Fruit fly (Drosophila melanogaster) whole organism, embryonic: ENCODE results near the gene Uba5.

Source experiments
- Antp ChIP-seq: fragments of 200-800 bp; sonication (Bioruptor generic); optimal IDR thresholded peaks from 3 replicates; lab custom pipeline; 2016; ENCODE audit warnings: missing biosample characterization, missing genetic modification characterization
- Blimp-1 ChIP-seq: fragments of 200-800 bp; sonication (Bioruptor generic); optimal IDR thresholded peaks from 3 replicates; lab custom pipeline; 2018; ENCODE audit warnings: missing biosample characterization, missing genetic modification characterization, mild to moderate bottlenecking, moderate library complexity, missing genetic modification reagents
- BtbVII ChIP-seq: fragments of 200-800 bp; sonication (Bioruptor generic); optimal IDR thresholded peaks from 3 replicates; lab custom pipeline; 2017; ENCODE audit warnings: missing biosample characterization, mild to moderate bottlenecking, missing genetic modification characterization
- CG1024 ChIP-seq: fragments of 200-800 bp; sonication (Bioruptor generic); IDR thresholded peaks from 2 replicates; pipeline ENCODE4 v1.3.6; 2022; ENCODE audit warnings: missing biosample characterization, missing genetic modification characterization
- CG10543 ChIP-seq: fragments of 200-800 bp; sonication (Bioruptor generic); optimal IDR thresholded peaks from 3 replicates; lab custom pipeline; 2017; ENCODE audit warnings: missing biosample characterization, mild to moderate bottlenecking, missing genetic modification characterization, moderate library complexity
- CG10979 ChIP-seq: fragments of 200-800 bp; sonication (Bioruptor generic); optimal IDR thresholded peaks from 2 replicates; lab custom pipeline; 2018; ENCODE audit warnings: missing biosample characterization, mild to moderate bottlenecking, missing genetic modification characterization, moderate library complexity
- CG11504 ChIP-seq: fragments of 200-800 bp; sonication (Bioruptor generic); optimal IDR thresholded peaks from 3 replicates; lab custom pipeline; 2019; ENCODE audit warnings: missing biosample characterization, mild to moderate bottlenecking, missing genetic modification characterization, moderate library complexity
- CG12236 ChIP-seq: fragments of 200-800 bp; sonication (Bioruptor generic); optimal IDR thresholded peaks from 2 replicates; lab custom pipeline; 2016; ENCODE audit warnings: missing biosample characterization, missing genetic modification characterization
- CG13424 ChIP-seq: fragments of 200-800 bp; sonication (Bioruptor generic); optimal IDR thresholded peaks from 2 replicates; lab custom pipeline; 2019; ENCODE audit warnings: missing biosample characterization, mild to moderate bottlenecking, missing genetic modification characterization, moderate library complexity
- CG14710 ChIP-seq: fragments of 200-800 bp; sonication (Bioruptor generic); optimal IDR thresholded peaks from 3 replicates; lab custom pipeline; 2019; ENCODE audit warnings: missing biosample characterization, mild to moderate bottlenecking, missing genetic modification characterization, moderate library complexity
- CG15073 ChIP-seq: fragments of 200-800 bp; sonication (Bioruptor generic); optimal IDR thresholded peaks from 2 replicates; lab custom pipeline; 2016; ENCODE audit warnings: missing biosample characterization, missing genetic modification characterization
- CG15269 ChIP-seq: fragments of 200-800 bp; sonication (Bioruptor generic); optimal IDR thresholded peaks from 2 replicates; lab custom pipeline; 2018; ENCODE audit warnings: missing biosample characterization, mild to moderate bottlenecking, missing genetic modification characterization, moderate library complexity
- CG15696 ChIP-seq: fragments of 200-800 bp; sonication (Bioruptor generic); optimal IDR thresholded peaks from 2 replicates; lab custom pipeline; 2019; ENCODE audit warnings: missing biosample characterization, mild to moderate bottlenecking, missing genetic modification characterization, moderate library complexity
- CG17568 ChIP-seq: fragments of 200-800 bp; sonication (Bioruptor generic); optimal IDR thresholded peaks from 2 replicates; lab custom pipeline; 2018; ENCODE audit warnings: missing biosample characterization, mild to moderate bottlenecking, missing genetic modification characterization, moderate library complexity
- CG17612 ChIP-seq: fragments of 200-800 bp; sonication (Bioruptor generic); IDR thresholded peaks from 2 replicates; pipeline ENCODE4 v1.3.6; 2022; ENCODE audit warnings: missing biosample characterization, missing genetic modification characterization
- CG30431 ChIP-seq: fragments of 200-800 bp; sonication (Bioruptor generic); optimal IDR thresholded peaks from 2 replicates; lab custom pipeline; 2017; ENCODE audit warnings: missing biosample characterization, missing genetic modification characterization
- CG32772 ChIP-seq: fragments of 200-800 bp; sonication (Bioruptor generic); IDR thresholded peaks from 2 replicates; pipeline ENCODE4 v1.3.6; 2022; ENCODE audit warnings: missing biosample characterization, missing genetic modification characterization
- CG33213 ChIP-seq: fragments of 200-800 bp; sonication (Bioruptor generic); optimal IDR thresholded peaks from 3 replicates; lab custom pipeline; 2016; ENCODE audit warnings: missing biosample characterization, missing genetic modification characterization
- CG7271 ChIP-seq: fragments of 200-800 bp; sonication (Bioruptor generic); optimal IDR thresholded peaks from 2 replicates; lab custom pipeline; 2018; ENCODE audit warnings: missing biosample characterization, mild to moderate bottlenecking, missing genetic modification characterization, moderate library complexity
- CG8089 ChIP-seq: fragments of 200-800 bp; sonication (Bioruptor generic); optimal IDR thresholded peaks from 3 replicates; lab custom pipeline; 2016; ENCODE audit warnings: missing biosample characterization, missing genetic modification characterization
- CG8281 ChIP-seq: fragments of 200-800 bp; sonication (Bioruptor generic); optimal IDR thresholded peaks from 2 replicates; lab custom pipeline; 2018; ENCODE audit warnings: missing biosample characterization, mild to moderate bottlenecking, missing genetic modification characterization, moderate library complexity
- CoRest ChIP-seq: fragments of 200-800 bp; sonication (Bioruptor generic); optimal IDR thresholded peaks from 3 replicates; lab custom pipeline; 2018; ENCODE audit warnings: missing biosample characterization, mild to moderate bottlenecking, missing genetic modification characterization, moderate library complexity
- Ets65A ChIP-seq: fragments of 200-800 bp; sonication (Bioruptor generic); peaks from one replicate; lab custom pipeline; 2016; ENCODE audit warnings: missing biosample characterization, missing genetic modification characterization
- HLH4C ChIP-seq: fragments of 200-800 bp; sonication (Bioruptor generic); IDR thresholded peaks from 3 replicates; pipeline ENCODE4 v1.3.6; 2022; ENCODE audit warnings: missing biosample characterization, missing genetic modification characterization; ENCODE audit not compliant: partially characterized antibody
- HLHmδ ChIP-seq: fragments of 200-800 bp; sonication (Bioruptor generic); optimal IDR thresholded peaks from 2 replicates; lab custom pipeline; 2018; ENCODE audit warnings: missing biosample characterization, mild to moderate bottlenecking, missing genetic modification characterization, moderate library complexity
- HmgZ ChIP-seq: fragments of 200-800 bp; sonication (Bioruptor generic); optimal IDR thresholded peaks from 2 replicates; lab custom pipeline; 2018; ENCODE audit warnings: missing biosample characterization, mild to moderate bottlenecking, missing genetic modification characterization
- Hmr ChIP-seq: fragments of 200-800 bp; sonication (Bioruptor generic); optimal IDR thresholded peaks from 3 replicates; lab custom pipeline; 2017; ENCODE audit warnings: mild to moderate bottlenecking, missing biosample characterization, missing genetic modification reagents, missing genetic modification characterization
- Lhr ChIP-seq: fragments of 200-800 bp; sonication (Bioruptor generic); optimal IDR thresholded peaks from 3 replicates; lab custom pipeline; 2017; ENCODE audit warnings: mild to moderate bottlenecking, missing biosample characterization, missing genetic modification reagents, missing genetic modification characterization
- Mad ChIP-seq: fragments of 200-800 bp; sonication (Bioruptor generic); optimal IDR thresholded peaks from 2 replicates; lab custom pipeline; 2016; ENCODE audit warnings: missing biosample characterization, missing genetic modification characterization
- Med ChIP-seq: fragments of 200-800 bp; sonication (Bioruptor generic); peaks from one replicate; lab custom pipeline; 2016; ENCODE audit warnings: missing biosample characterization, missing genetic modification characterization, mild to moderate bottlenecking, inconsistent platforms, moderate library complexity
- Mes4 ChIP-seq: fragments of 200-800 bp; sonication (Bioruptor generic); optimal IDR thresholded peaks from 2 replicates; lab custom pipeline; 2016; ENCODE audit warnings: missing biosample characterization, missing genetic modification characterization
- Nf-YA ChIP-seq: fragments of 200-800 bp; sonication (Bioruptor generic); IDR thresholded peaks from 2 replicates; pipeline ENCODE4 v1.3.6; 2022; ENCODE audit warnings: missing biosample characterization, missing genetic modification characterization
- Rfx ChIP-seq: fragments of 200-800 bp; sonication (Bioruptor generic); IDR thresholded peaks from 2 replicates; pipeline ENCODE4 v1.3.6; 2022; ENCODE audit warnings: missing biosample characterization, missing genetic modification characterization
- Rx ChIP-seq: fragments of 200-800 bp; sonication (Bioruptor generic); IDR thresholded peaks from 2 replicates; pipeline ENCODE4 v1.3.6; 2022; ENCODE audit warnings: missing biosample characterization, missing genetic modification characterization
- az2 ChIP-seq: fragments of 200-800 bp; sonication (Bioruptor generic); optimal IDR thresholded peaks from 3 replicates; lab custom pipeline; 2016; ENCODE audit warnings: missing biosample characterization, missing genetic modification characterization
- ci ChIP-seq: fragments of 200-800 bp; sonication (Bioruptor generic); IDR thresholded peaks from 3 replicates; pipeline ENCODE4 v1.3.6; 2022; ENCODE audit warnings: missing biosample characterization, missing genetic modification characterization
- crol ChIP-seq: fragments of 200-800 bp; sonication (Bioruptor generic); IDR thresholded peaks from 2 replicates; pipeline ENCODE4 v1.3.6; 2022; ENCODE audit warnings: missing biosample characterization, missing genetic modification characterization
- dmrt99B ChIP-seq: fragments of 200-800 bp; sonication (Bioruptor generic); optimal IDR thresholded peaks from 2 replicates; lab custom pipeline; 2018; ENCODE audit warnings: missing biosample characterization, mild to moderate bottlenecking, missing genetic modification characterization, moderate library complexity
- ewg ChIP-seq: fragments of 200-800 bp; sonication (Bioruptor generic); optimal IDR thresholded peaks from 3 replicates; lab custom pipeline; 2017; ENCODE audit warnings: mild to moderate bottlenecking, missing biosample characterization, missing genetic modification reagents, missing genetic modification characterization
- fru ChIP-seq: fragments of >200 bp; optimal IDR thresholded peaks from 2 replicates; lab custom pipeline; 2017
- fu2 ChIP-seq: fragments of 200-800 bp; sonication (Bioruptor generic); optimal IDR thresholded peaks from 2 replicates; lab custom pipeline; 2016; ENCODE audit warnings: missing biosample characterization, missing genetic modification characterization
- gem ChIP-seq: fragments of 200-800 bp; sonication (Bioruptor generic); optimal IDR thresholded peaks from 2 replicates; lab custom pipeline; 2019; ENCODE audit warnings: missing biosample characterization, mild to moderate bottlenecking, missing genetic modification characterization, moderate library complexity
- gro ChIP-seq: fragments of 200-800 bp; sonication (Bioruptor generic); optimal IDR thresholded peaks from 2 replicates; lab custom pipeline; 2016; ENCODE audit warnings: missing biosample characterization, missing genetic modification characterization
- oc ChIP-seq: fragments of 200-800 bp; sonication (Bioruptor generic); optimal IDR thresholded peaks from 2 replicates; lab custom pipeline; 2018; ENCODE audit warnings: missing biosample characterization, mild to moderate bottlenecking, missing genetic modification characterization, moderate library complexity
- pita ChIP-seq: fragments of 200-800 bp; sonication (Bioruptor generic); optimal IDR thresholded peaks from 2 replicates; lab custom pipeline; 2017; ENCODE audit warnings: missing biosample characterization, mild to moderate bottlenecking, missing genetic modification characterization
- sens ChIP-seq: fragments of 200-800 bp; sonication (Bioruptor generic); peaks from one replicate; lab custom pipeline; 2016; ENCODE audit warnings: missing biosample characterization, missing genetic modification characterization
- sisA ChIP-seq: fragments of 200-800 bp; sonication (Bioruptor generic); IDR thresholded peaks from 2 replicates; pipeline ENCODE4 v1.3.6; 2022; ENCODE audit warnings: missing biosample characterization, missing genetic modification characterization
- slp2 ChIP-seq: fragments of 200-800 bp; sonication (Bioruptor generic); optimal IDR thresholded peaks from 2 replicates; lab custom pipeline; 2016; ENCODE audit warnings: missing biosample characterization, missing genetic modification characterization
- tgo ChIP-seq: fragments of 200-800 bp; sonication (Bioruptor generic); IDR thresholded peaks from 3 replicates; pipeline ENCODE4 v1.3.6; 2022; ENCODE audit warnings: missing biosample characterization, missing genetic modification characterization
- vvl ChIP-seq: fragments of 200-800 bp; sonication (Bioruptor generic); IDR thresholded peaks from 2 replicates; pipeline ENCODE4 v1.3.6; 2022; ENCODE audit warnings: missing biosample characterization, missing genetic modification characterization
- wor ChIP-seq: fragments of 200-800 bp; sonication (Bioruptor generic); IDR thresholded peaks from 2 replicates; pipeline ENCODE4 v1.3.6; 2022; ENCODE audit warnings: missing biosample characterization, missing genetic modification characterization
- zfh1 ChIP-seq: fragments of 200-800 bp; sonication (Bioruptor generic); IDR thresholded peaks from 3 replicates; pipeline ENCODE4 v1.3.6; 2022; ENCODE audit warnings: missing biosample characterization, missing genetic modification characterization

Uba5 gene

DNA sequence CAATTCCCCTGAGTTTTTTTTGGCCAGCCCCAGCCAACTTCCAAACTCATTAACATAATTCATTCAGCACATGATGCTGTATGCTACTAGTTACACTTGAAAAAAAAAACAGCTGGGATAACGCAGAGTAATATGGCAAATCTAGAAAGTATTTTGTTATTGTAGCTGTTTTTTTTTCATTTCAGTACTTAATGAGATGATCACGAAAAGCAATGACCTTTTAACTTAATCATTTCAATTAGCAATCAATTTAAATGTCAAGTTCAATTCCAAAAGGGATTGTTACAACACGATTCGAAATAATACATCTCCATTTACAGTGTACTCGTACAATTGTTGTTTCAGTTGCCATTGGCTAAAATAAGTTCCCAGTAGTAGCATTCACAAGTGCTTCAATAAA, 32.9 kb upstream of the Uba5 start:
- TF ChIP-seq az2 (GFP tag; lab: Kevin White, UChicago) = no peak
- TF ChIP-seq CG10979 (tag; lab: Kevin White, UChicago) = no peak
- TF ChIP-seq wor = no peak
- no peak for TF ChIP-seq Mad
- TF ChIP-seq crol (GFP tag; lab: Robert Waterston, UW) = no peak
- TF ChIP-seq CG13424 (tag; lab: Kevin White, UChicago) = peak; percentile 23
- TF ChIP-seq CG8089 (GFP tag; lab: Kevin White, UChicago) = no peak
- peak; percentile 25 for TF ChIP-seq gem
- peak; percentile 41; the same call in 1 of the 3 replicates for TF ChIP-seq ci (GFP tag; lab: Robert Waterston, UW)
- no peak for TF ChIP-seq CG7271 (tag; lab: Kevin White, UChicago)
- TF ChIP-seq CoRest = peak; percentile 21
- peak; percentile 87 for TF ChIP-seq Ets65A
- no peak for TF ChIP-seq CG8281 (tag; lab: Kevin White, UChicago)
- TF ChIP-seq Hmr (GFP tag; lab: Kevin White, UChicago) = no peak
- TF ChIP-seq CG15073 (GFP tag; lab: Kevin White, UChicago) = no peak
- TF ChIP-seq CG11504 (tag; lab: Kevin White, UChicago) = peak; percentile 37
- no peak for TF ChIP-seq ewg
- TF ChIP-seq vvl (GFP tag; lab: Robert Waterston, UW) = 0 out of 2 replicates have a peak, but pooled peaks have one; percentile 29
- TF ChIP-seq pita (GFP tag; lab: Kevin White, UChicago) = no peak
- peak; percentile 33 for TF ChIP-seq CG15269 (tag; lab: Kevin White, UChicago)
- TF ChIP-seq tgo (GFP tag; lab: Robert Waterston, UW) = peak; percentile 29; the same call in 1 of the 3 replicates
- peak; percentile 34 for TF ChIP-seq dmrt99B (tag; lab: Kevin White, UChicago)
- TF ChIP-seq CG33213 (GFP tag; lab: Kevin White, UChicago) = no peak
- no peak for TF ChIP-seq oc (tag; lab: Kevin White, UChicago)
- TF ChIP-seq Antp (GFP tag; lab: Kevin White, UChicago) = peak; percentile 29
- TF ChIP-seq Mes4 (GFP tag; lab: Kevin White, UChicago) = no peak
- peak; percentile 37 for TF ChIP-seq Rfx (GFP tag; lab: Robert Waterston, UW)
- TF ChIP-seq sens (GFP tag; lab: Kevin White, UChicago) = peak; percentile 74
- no peak for TF ChIP-seq CG15696 (tag; lab: Kevin White, UChicago)
- peak; percentile 52 for TF ChIP-seq Med (GFP tag; lab: Kevin White, UChicago)
- TF ChIP-seq, all 482 proteins: peak for 14

DNA sequence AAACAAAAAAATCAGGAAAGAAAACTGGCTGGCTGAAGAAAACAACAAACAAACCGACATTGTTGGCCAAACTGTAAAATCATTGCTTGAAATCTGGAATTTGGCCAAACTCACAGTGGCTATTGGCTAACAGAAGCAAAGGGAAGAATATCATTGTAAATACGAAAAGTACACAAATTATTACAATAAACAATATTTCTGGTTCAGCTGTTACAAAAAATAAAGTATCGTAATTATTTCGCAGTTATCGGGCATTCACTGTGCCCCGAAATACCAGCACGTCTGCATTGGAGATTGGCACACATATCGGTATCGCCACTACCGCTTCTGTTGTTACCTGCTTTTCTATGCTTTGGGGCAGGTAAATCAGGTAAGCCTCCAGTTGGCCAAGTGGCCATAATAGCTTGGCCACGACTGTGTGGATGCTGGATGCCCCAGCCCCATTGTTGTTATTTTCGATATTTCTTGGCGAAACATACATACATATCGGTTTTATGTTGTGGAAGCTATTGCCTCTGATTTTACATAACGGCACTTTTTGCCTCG, 32.2 kb upstream of the Uba5 start:
- TF ChIP-seq CG32772 (peak; percentile 29; the same call in 1 of the 2 replicates), zfh1 (GFP tag; lab: Robert Waterston, UW) (0 out of 3 replicates have a peak, but pooled peaks have one; percentile 43), HLHmδ (GFP tag; lab: Kevin White, UChicago) (no peak), CG14710 (tag; lab: Kevin White, UChicago) (no peak), CG12236 (GFP tag; lab: Kevin White, UChicago) (no peak), Rx (GFP tag; lab: Robert Waterston, UW) (no peak), slp2 (peak; percentile 22), Blimp-1 (GFP tag; lab: Kevin White, UChicago) (peak; percentile 7), BtbVII (peak; percentile 19), gro (GFP tag; lab: Kevin White, UChicago) (no peak), sisA (peak; percentile 75), fru (no peak), CG10543 (GFP tag; lab: Kevin White, UChicago) (no peak), CG1024 (no peak), CG30431 (no peak), Nf-YA (no peak), Lhr (GFP tag; lab: Kevin White, UChicago) (no peak), CG17612 (GFP tag; lab: Robert Waterston, UW) (0 out of 2 replicates have a peak, but pooled peaks have one; percentile 21), HmgZ (tag; lab: Kevin White, UChicago) (peak; percentile 17), fu2 (GFP tag; lab: Kevin White, UChicago) (peak; percentile 19), HLH4C (no peak), CG17568 (GFP tag; lab: Kevin White, UChicago) (no peak)
